Fruit fly (Drosophila melanogaster) whole organism, embryonic: ENCODE data around the gene aop.
A peak's percentile ranks its signal among the peaks of the same experiment; 100 is the strongest.

Experiments
- ATbp ChIP-seq: fragments of 200-800 bp; sonication (Bioruptor generic); optimal IDR thresholded peaks from 2 replicates; lab custom pipeline; 2017; ENCODE audit warnings: missing biosample characterization, mild to moderate bottlenecking, missing genetic modification characterization, missing genetic modification reagents
- Adf1 ChIP-seq: fragments of 200-800 bp; sonication (Bioruptor generic); IDR thresholded peaks from 2 replicates; pipeline ENCODE4 v1.3.6; 2022; ENCODE audit warnings: missing biosample characterization, missing genetic modification characterization
- B-H1 ChIP-seq: fragments of 200-800 bp; sonication (Bioruptor generic); IDR thresholded peaks from 3 replicates; pipeline ENCODE4 v1.3.6; 2022; ENCODE audit warnings: missing biosample characterization, missing genetic modification characterization
- CG10274 ChIP-seq: fragments of 200-800 bp; sonication (Bioruptor generic); optimal IDR thresholded peaks from 3 replicates; lab custom pipeline; 2017; ENCODE audit warnings: missing biosample characterization, mild to moderate bottlenecking, missing genetic modification characterization
- CG13123 ChIP-seq: fragments of 200-800 bp; sonication (Bioruptor generic); optimal IDR thresholded peaks from 2 replicates; lab custom pipeline; 2016; ENCODE audit warnings: missing biosample characterization, missing genetic modification characterization
- CG14965 ChIP-seq: fragments of 200-800 bp; sonication (Bioruptor generic); optimal IDR thresholded peaks from 2 replicates; lab custom pipeline; 2016; ENCODE audit warnings: missing biosample characterization, missing genetic modification characterization, borderline replicate concordance
- CG15514 ChIP-seq: fragments of 200-800 bp; sonication (Bioruptor generic); optimal IDR thresholded peaks from 3 replicates; lab custom pipeline; 2017; ENCODE audit warnings: missing biosample characterization, missing genetic modification characterization, mild to moderate bottlenecking, moderate library complexity, missing genetic modification reagents
- CG1602 ChIP-seq: fragments of 200-800 bp; sonication (Bioruptor generic); optimal IDR thresholded peaks from 3 replicates; lab custom pipeline; 2016; ENCODE audit warnings: missing biosample characterization, missing genetic modification characterization
- CG17328 ChIP-seq: fragments of 200-800 bp; sonication (Bioruptor generic); IDR thresholded peaks from 2 replicates; pipeline ENCODE4 v1.3.6; 2022; ENCODE audit warnings: missing biosample characterization, missing genetic modification characterization
- CG18764 ChIP-seq: fragments of 200-800 bp; sonication (Bioruptor generic); optimal IDR thresholded peaks from 3 replicates; lab custom pipeline; 2016; ENCODE audit warnings: missing biosample characterization, missing genetic modification characterization
- CG30403 ChIP-seq: fragments of 200-800 bp; sonication (Bioruptor generic); optimal IDR thresholded peaks from 3 replicates; lab custom pipeline; 2016; ENCODE audit warnings: missing biosample characterization, missing genetic modification characterization
- CG3847 ChIP-seq: fragments of 200-800 bp; sonication (Bioruptor generic); IDR thresholded peaks from 2 replicates; pipeline ENCODE4 v1.3.6; 2022; ENCODE audit warnings: missing biosample characterization, missing genetic modification characterization
- CG4820 ChIP-seq: fragments of 200-800 bp; sonication (Bioruptor generic); optimal IDR thresholded peaks from 3 replicates; lab custom pipeline; 2016; ENCODE audit warnings: missing biosample characterization, missing genetic modification characterization
- CG4854 ChIP-seq: fragments of 200-800 bp; sonication (Bioruptor generic); optimal IDR thresholded peaks from 2 replicates; lab custom pipeline; 2016; ENCODE audit warnings: missing biosample characterization, missing genetic modification characterization, inconsistent platforms
- CG6683 ChIP-seq: fragments of 200-800 bp; sonication (Bioruptor generic); optimal IDR thresholded peaks from 2 replicates; lab custom pipeline; 2017; ENCODE audit warnings: missing biosample characterization, mild to moderate bottlenecking, missing genetic modification characterization, missing genetic modification reagents
- CG7271 ChIP-seq: fragments of 200-800 bp; sonication (Bioruptor generic); optimal IDR thresholded peaks from 2 replicates; lab custom pipeline; 2018; ENCODE audit warnings: missing biosample characterization, mild to moderate bottlenecking, missing genetic modification characterization, moderate library complexity
- CG7928 ChIP-seq: fragments of 200-800 bp; sonication (Bioruptor generic); optimal IDR thresholded peaks from 2 replicates; lab custom pipeline; 2017; ENCODE audit warnings: missing biosample characterization, mild to moderate bottlenecking, missing genetic modification characterization
- CG8290 ChIP-seq, 3 experiments: fragments of 200-800 bp; sonication (Bioruptor generic); optimal IDR thresholded peaks; 2 replicates each; lab custom pipeline; 2016 to 2019; ENCODE audit warnings: missing biosample characterization in 3 of 3, missing genetic modification characterization in 3 of 3, mild to moderate bottlenecking in 2 of 3, moderate library complexity in 1 of 3
- CG9215 ChIP-seq: fragments of 200-800 bp; sonication (Bioruptor generic); IDR thresholded peaks from 2 replicates; pipeline ENCODE4 v1.3.6; 2022; ENCODE audit warnings: missing biosample characterization, missing genetic modification characterization
- CG9727 ChIP-seq: fragments of 200-800 bp; sonication (Bioruptor generic); optimal IDR thresholded peaks from 3 replicates; lab custom pipeline; 2017; ENCODE audit warnings: missing biosample characterization, mild to moderate bottlenecking, missing genetic modification characterization
- CHES-1-like ChIP-seq: fragments of 200-800 bp; sonication (Bioruptor generic); optimal IDR thresholded peaks from 2 replicates; lab custom pipeline; 2016; ENCODE audit warnings: missing biosample characterization, missing genetic modification characterization
- CkIIα-i1 ChIP-seq: fragments of 200-800 bp; sonication (Bioruptor generic); IDR thresholded peaks from 2 replicates; pipeline ENCODE4 v1.3.6; 2022; ENCODE audit warnings: missing biosample characterization, missing genetic modification characterization
- Dfd ChIP-seq, 2 experiments: fragments of >200 bp; optimal IDR thresholded peaks; 2 replicates each; lab custom pipeline; 2017; ENCODE audit warnings: missing biosample characterization in 2 of 2, missing genetic modification characterization in 2 of 2
- Dref ChIP-seq: fragments of 200-800 bp; sonication (Bioruptor generic); IDR thresholded peaks from 2 replicates; pipeline ENCODE4 v1.3.6; 2022; ENCODE audit warnings: missing biosample characterization, missing genetic modification characterization
- E2f1 ChIP-seq: fragments of 200-800 bp; sonication (Bioruptor generic); IDR thresholded peaks from 2 replicates; pipeline ENCODE4 v1.3.6; 2022; ENCODE audit warnings: missing biosample characterization, missing genetic modification characterization
- ERR ChIP-seq: fragments of 200-800 bp; sonication (Bioruptor generic); optimal IDR thresholded peaks from 2 replicates; lab custom pipeline; 2016; ENCODE audit warnings: missing biosample characterization, missing genetic modification characterization
- Fer3 ChIP-seq: fragments of 200-800 bp; sonication (Bioruptor generic); optimal IDR thresholded peaks from 2 replicates; lab custom pipeline; 2018; ENCODE audit warnings: missing biosample characterization, mild to moderate bottlenecking, missing genetic modification characterization, moderate library complexity
- HLH3B ChIP-seq: fragments of 200-800 bp; sonication (Bioruptor generic); IDR thresholded peaks from 2 replicates; pipeline ENCODE4 v1.3.6; 2022; ENCODE audit warnings: missing biosample characterization, missing genetic modification characterization
- Oli ChIP-seq: fragments of 200-800 bp; sonication (Bioruptor generic); optimal IDR thresholded peaks from 2 replicates; lab custom pipeline; 2018; ENCODE audit warnings: missing biosample characterization, mild to moderate bottlenecking, missing genetic modification characterization, moderate library complexity
- Poxn ChIP-seq: fragments of 200-800 bp; sonication (Bioruptor generic); IDR thresholded peaks from 2 replicates; pipeline ENCODE4 v1.3.6; 2022; ENCODE audit warnings: missing biosample characterization, missing genetic modification characterization
- ara ChIP-seq: fragments of 200-800 bp; sonication (Bioruptor generic); IDR thresholded peaks from 2 replicates; pipeline ENCODE4 v1.3.6; 2022; ENCODE audit warnings: missing biosample characterization, missing genetic modification characterization
- br ChIP-seq: fragments of >200 bp; optimal IDR thresholded peaks from 2 replicates; lab custom pipeline; 2017
- caup ChIP-seq: fragments of 200-800 bp; sonication (Bioruptor generic); optimal IDR thresholded peaks from 3 replicates; lab custom pipeline; 2017; ENCODE audit warnings: missing biosample characterization, mild to moderate bottlenecking, missing genetic modification characterization, moderate library complexity; ENCODE audit not compliant: severe bottlenecking
- chinmo ChIP-seq: fragments of 200-800 bp; sonication (Bioruptor generic); IDR thresholded peaks from 4 replicates; pipeline ENCODE4 v1.3.6; 2022; ENCODE audit warnings: missing biosample characterization, missing genetic modification characterization; ENCODE audit not compliant: partially characterized antibody
- cwo ChIP-seq: fragments of 200-800 bp; sonication (Bioruptor generic); optimal IDR thresholded peaks from 3 replicates; lab custom pipeline; 2017; ENCODE audit warnings: missing biosample characterization, missing genetic modification characterization, mild to moderate bottlenecking, moderate library complexity, missing genetic modification reagents
- dati ChIP-seq: fragments of 200-800 bp; sonication (Bioruptor generic); IDR thresholded peaks from 2 replicates; pipeline ENCODE4 v1.3.6; 2022; ENCODE audit warnings: missing biosample characterization, missing genetic modification characterization
- fd102C ChIP-seq: fragments of 200-800 bp; sonication (Bioruptor generic); optimal IDR thresholded peaks from 2 replicates; lab custom pipeline; 2018; ENCODE audit warnings: missing biosample characterization, mild to moderate bottlenecking, missing genetic modification characterization, moderate library complexity
- gem ChIP-seq: fragments of 200-800 bp; sonication (Bioruptor generic); optimal IDR thresholded peaks from 2 replicates; lab custom pipeline; 2019; ENCODE audit warnings: missing biosample characterization, mild to moderate bottlenecking, missing genetic modification characterization, moderate library complexity
- grn ChIP-seq: fragments of 200-800 bp; sonication (Bioruptor generic); optimal IDR thresholded peaks from 3 replicates; lab custom pipeline; 2017; ENCODE audit warnings: missing biosample characterization, missing genetic modification characterization
- gro ChIP-seq: fragments of 200-800 bp; sonication (Bioruptor generic); optimal IDR thresholded peaks from 2 replicates; lab custom pipeline; 2016; ENCODE audit warnings: missing biosample characterization, missing genetic modification characterization
- gt ChIP-seq: fragments of 200-800 bp; sonication (Bioruptor generic); IDR thresholded peaks from 2 replicates; pipeline ENCODE4 v1.3.6; 2022; ENCODE audit warnings: missing biosample characterization, missing genetic modification characterization
- jigr1 ChIP-seq: fragments of 200-800 bp; sonication (Bioruptor generic); IDR thresholded peaks from 3 replicates; pipeline ENCODE4 v1.3.6; 2022; ENCODE audit warnings: missing biosample characterization, missing genetic modification characterization
- kah ChIP-seq: fragments of 200-800 bp; sonication (Bioruptor generic); optimal IDR thresholded peaks from 2 replicates; lab custom pipeline; 2018; ENCODE audit warnings: missing biosample characterization, mild to moderate bottlenecking, missing genetic modification characterization
- oc ChIP-seq: fragments of 200-800 bp; sonication (Bioruptor generic); optimal IDR thresholded peaks from 2 replicates; lab custom pipeline; 2018; ENCODE audit warnings: missing biosample characterization, mild to moderate bottlenecking, missing genetic modification characterization, moderate library complexity
- pros ChIP-seq: fragments of 200-800 bp; sonication (Bioruptor generic); optimal IDR thresholded peaks from 3 replicates; lab custom pipeline; 2019; ENCODE audit warnings: missing biosample characterization, mild to moderate bottlenecking, missing genetic modification characterization, moderate library complexity
- pum ChIP-seq: fragments of 200-800 bp; sonication (Bioruptor generic); optimal IDR thresholded peaks from 2 replicates; lab custom pipeline; 2016; ENCODE audit warnings: missing biosample characterization, missing genetic modification characterization
- row ChIP-seq: fragments of 200-800 bp; sonication (Bioruptor generic); IDR thresholded peaks from 3 replicates; pipeline ENCODE4 v1.3.6; 2022; ENCODE audit warnings: missing biosample characterization, missing genetic modification characterization
- sens-2 ChIP-seq: fragments of 200-800 bp; sonication (Bioruptor generic); IDR thresholded peaks from 2 replicates; pipeline ENCODE4 v1.3.6; 2022; ENCODE audit warnings: missing biosample characterization, missing genetic modification characterization
- sna ChIP-seq: fragments of 200-800 bp; sonication (Bioruptor generic); IDR thresholded peaks from 2 replicates; pipeline ENCODE4 v1.3.6; 2022; ENCODE audit warnings: missing biosample characterization, missing genetic modification characterization; ENCODE audit not compliant: partially characterized antibody
- unpg ChIP-seq: fragments of 200-800 bp; sonication (Bioruptor generic); optimal IDR thresholded peaks from 3 replicates; lab custom pipeline; 2018; ENCODE audit warnings: missing biosample characterization, mild to moderate bottlenecking, missing genetic modification characterization, moderate library complexity
- usp ChIP-seq: fragments of >200 bp; optimal IDR thresholded peaks from 2 replicates; lab custom pipeline; 2017; ENCODE audit warnings: missing biosample characterization, missing genetic modification characterization

Gene aop

dm6 chr2L:2179366-2179765 lies 812 bp upstream of the aop start (continued):
- no peak for TF ChIP-seq Dfd (GFP tag; optimal IDR thresholded peaks at IDR 0.05; lab: Kevin White, UChicago)
- TF ChIP-seq CG3847 (GFP tag; lab: Robert Waterston, UW) = peak; percentile 80
- TF ChIP-seq CG9215 (GFP tag; lab: Robert Waterston, UW) = peak; percentile 72; the same call in 1 of the 2 replicates
- TF ChIP-seq HLH3B (GFP tag; lab: Robert Waterston, UW) = peak; percentile 81
- TF ChIP-seq CG13123 (GFP tag; lab: Kevin White, UChicago) = peak; percentile 34
- TF ChIP-seq pum = peak; percentile 76
- peak; percentile 25 for TF ChIP-seq CG9727 (GFP tag; lab: Kevin White, UChicago)
- no peak for TF ChIP-seq sens-2 (GFP tag; lab: Robert Waterston, UW)
- no peak for TF ChIP-seq fd102C (GFP tag; lab: Kevin White, UChicago)
- TF ChIP-seq cwo (GFP tag; lab: Kevin White, UChicago) = peak; percentile 74
- TF ChIP-seq ATbp = peak; percentile 73
- no peak for TF ChIP-seq usp (GFP tag; lab: Kevin White, UChicago)
- TF ChIP-seq gro (GFP tag; lab: Kevin White, UChicago) = peak; percentile 90
- peak; percentile 66 for TF ChIP-seq CG4854 (GFP tag; lab: Kevin White, UChicago)
- peak; percentile 80 for TF ChIP-seq Fer3 (tag; lab: Kevin White, UChicago)
- no peak for TF ChIP-seq CG17328 (GFP tag; lab: Robert Waterston, UW)
- peak; percentile 73 for TF ChIP-seq E2f1 (GFP tag; lab: Robert Waterston, UW)
- TF ChIP-seq CG6683 (GFP tag; lab: Kevin White, UChicago) = peak; percentile 22
- no peak for TF ChIP-seq Poxn (GFP tag; lab: Robert Waterston, UW)
- no peak; the same call in 3 of the 4 replicates for TF ChIP-seq chinmo
- TF ChIP-seq CHES-1-like (GFP tag; lab: Kevin White, UChicago) = peak; percentile 67
- peak; percentile 39 for TF ChIP-seq CG15514
- peak; percentile 70 for TF ChIP-seq caup
- TF ChIP-seq kah (GFP tag; lab: Kevin White, UChicago) = peak; percentile 39
- TF ChIP-seq gem (tag; lab: Kevin White, UChicago) = peak; percentile 87
- peak; percentile 68 for TF ChIP-seq ERR (GFP tag; lab: Kevin White, UChicago)
- TF ChIP-seq B-H1 (GFP tag; lab: Robert Waterston, UW) = peak; percentile 33; the same call in 2 of the 3 replicates
- peak; percentile 41 for TF ChIP-seq CG10274 (GFP tag; lab: Kevin White, UChicago)
- no peak for TF ChIP-seq CG7271
- 0 out of 2 replicates have a peak, but pooled peaks have one; percentile 20 for TF ChIP-seq gt
- TF ChIP-seq grn (GFP tag; lab: Kevin White, UChicago) = peak; percentile 45
- TF ChIP-seq Adf1 (GFP tag; lab: Robert Waterston, UW) = peak; percentile 12; the same call in 1 of the 2 replicates
- TF ChIP-seq Oli = peak; percentile 84
- TF ChIP-seq CG8290 (GFP tag; optimal IDR thresholded peaks at IDR 0.05; lab: Kevin White, UChicago) = no peak
- TF ChIP-seq CG8290 (tag; optimal IDR thresholded peaks at IDR 0.05; lab: Kevin White, UChicago) = peak in 1 of 2 experiments; percentile 86
- no peak for TF ChIP-seq pros (GFP tag; lab: Kevin White, UChicago)
- TF ChIP-seq row (GFP tag; lab: Robert Waterston, UW) = peak; percentile 76
- no peak for TF ChIP-seq CG14965
- TF ChIP-seq CG1602 = peak; percentile 40
- peak; percentile 61 for TF ChIP-seq CG4820 (GFP tag; lab: Kevin White, UChicago)
- TF ChIP-seq oc (tag; lab: Kevin White, UChicago) = peak; percentile 55
- peak; percentile 76 for TF ChIP-seq unpg (GFP tag; lab: Kevin White, UChicago)
- TF ChIP-seq Dref (GFP tag; lab: Robert Waterston, UW) = no peak
- no peak for TF ChIP-seq sna
- TF ChIP-seq br (lab: Kevin White, UChicago) = no peak
- TF ChIP-seq CG30403 (GFP tag; lab: Kevin White, UChicago) = peak; percentile 72
- TF ChIP-seq CG18764 (GFP tag; lab: Kevin White, UChicago) = peak; percentile 59
- peak; percentile 55; the same call in 2 of the 3 replicates for TF ChIP-seq jigr1 (GFP tag; lab: Robert Waterston, UW)
- TF ChIP-seq ara (GFP tag; lab: Robert Waterston, UW) = no peak
- TF ChIP-seq CG7928 (GFP tag; lab: Kevin White, UChicago) = peak; percentile 40
- 0 out of 2 replicates have a peak, but pooled peaks have one; percentile 21 for TF ChIP-seq dati (GFP tag; lab: Robert Waterston, UW)
- no peak for TF ChIP-seq CkIIα-i1 (GFP tag; lab: Robert Waterston, UW)
